Worm (Caenorhabditis elegans): ENCODE data around the gene C04G6.13.

- no peak for TF ChIP-seq fos-1 (tag; optimal IDR thresholded peaks at IDR 0.05)
- no peak for TF ChIP-seq nhr-12 (tag; optimal IDR thresholded peaks at IDR 0.05)
- TF ChIP-seq lsy-2 (tag; optimal IDR thresholded peaks at IDR 0.05) = no peak
- TF ChIP-seq snu-23 (GFP tag; optimal IDR thresholded peaks at IDR 0.05) = no peak
These were observed 22.8 kb upstream of the C04G6.13 start, which contains the start of gene C27A2.7 for ce11 chrII:5071265-5071664.
